Worm (Caenorhabditis elegans) whole organism, L4/young adult: Measurements from ENCODE around the gene mans-3.

ENCODE experiments used
- W03F9.2 ChIP-seq: fragments of 150-350 bp; optimal IDR thresholded peaks from 2 replicates; lab custom pipeline; 2014; ENCODE audit warnings: missing biosample characterization, missing genetic modification characterization
- dao-5 ChIP-seq: sonication (generic microtip); optimal IDR thresholded peaks from 2 replicates; lab custom pipeline; 2016; ENCODE audit warnings: missing genotype, missing genetic modification characterization, moderate library complexity, missing compliant biosample characterization
- him-1 ChIP-seq: sonication (generic microtip); optimal IDR thresholded peaks from 2 replicates; lab custom pipeline; 2016; ENCODE audit warnings: missing genotype, missing genetic modification reagents, missing genetic modification characterization, missing compliant biosample characterization

mans-3 gene

ce11 chrX:5165037-5165436, at the start of gene mans-3:
Gene mans-3, plus strand, starts transcription at chrX:5165395.
- TF ChIP-seq dao-5 (tag; lab: Kevin White, UChicago) (no peak), W03F9.2 (tag; lab: Kevin White, UChicago) (peak; percentile 90), him-1 (tag; lab: Kevin White, UChicago) (peak; percentile 64)

DNA sequence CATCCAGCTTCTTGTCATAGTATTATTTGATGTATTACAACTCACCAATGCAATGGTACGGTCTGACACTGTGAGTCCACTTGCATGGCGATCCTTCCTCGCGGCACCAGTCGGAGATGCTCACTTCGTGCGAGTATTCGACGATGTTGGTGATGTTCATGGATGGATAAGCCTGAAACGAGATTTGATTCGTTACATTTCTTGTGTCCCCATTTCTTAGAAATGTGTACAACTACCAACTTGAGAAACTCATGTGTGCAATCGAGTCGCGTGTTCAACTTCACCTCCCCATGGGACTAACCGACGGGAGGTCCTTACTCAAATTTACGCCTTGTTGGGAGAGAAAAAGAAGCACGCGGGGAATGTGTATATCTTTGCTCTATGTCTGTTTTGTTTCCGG, 49.7 kb upstream of the mans-3 start:
- TF ChIP-seq dao-5 (tag; lab: Kevin White, UChicago): no peak
- TF ChIP-seq him-1 (tag; lab: Kevin White, UChicago): no peak
- TF ChIP-seq W03F9.2 (tag; lab: Kevin White, UChicago): no peak

ce11 chrX:5116180-5116579, 49.0 kb upstream of the mans-3 start:
- TF ChIP-seq him-1 (tag; lab: Kevin White, UChicago) (no peak), W03F9.2 (tag; lab: Kevin White, UChicago) (no peak), dao-5 (tag; lab: Kevin White, UChicago) (no peak)

DNA sequence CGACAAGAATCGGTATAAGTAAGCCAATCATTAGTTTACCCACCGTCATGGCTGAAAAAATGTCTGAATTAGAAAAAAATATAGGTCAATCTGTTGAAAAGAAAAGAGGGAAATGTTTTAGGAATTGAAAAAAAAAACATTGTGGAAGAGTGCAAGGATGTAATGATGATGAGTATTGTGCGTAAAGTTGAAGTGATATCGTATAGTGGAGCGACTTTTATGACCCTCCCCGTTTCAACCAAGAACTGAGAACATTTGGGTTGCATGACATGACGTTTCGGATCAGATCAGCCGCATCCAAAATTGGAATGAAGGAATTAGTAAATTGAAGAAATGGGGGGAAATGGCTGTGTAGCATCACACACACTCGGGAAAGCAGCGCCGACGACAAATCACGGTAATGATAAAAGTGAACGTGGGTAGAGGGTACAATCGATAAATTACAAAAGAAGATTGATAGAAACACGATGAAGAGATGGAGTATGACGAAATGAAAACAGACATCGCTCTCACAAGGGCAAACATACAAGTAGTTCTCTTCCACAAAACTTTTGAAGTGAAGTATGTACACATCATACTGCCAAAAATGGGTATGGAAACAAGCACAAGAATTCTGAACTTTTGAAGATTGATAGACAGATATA, 48.3 kb upstream of the mans-3 start, which contains the start of gene apl-1:
Gene apl-1 (minus strand): TSS at position 51 of the 644 bp plus-strand sequence.
- TF ChIP-seq W03F9.2 (tag; lab: Kevin White, UChicago): no peak

DNA sequence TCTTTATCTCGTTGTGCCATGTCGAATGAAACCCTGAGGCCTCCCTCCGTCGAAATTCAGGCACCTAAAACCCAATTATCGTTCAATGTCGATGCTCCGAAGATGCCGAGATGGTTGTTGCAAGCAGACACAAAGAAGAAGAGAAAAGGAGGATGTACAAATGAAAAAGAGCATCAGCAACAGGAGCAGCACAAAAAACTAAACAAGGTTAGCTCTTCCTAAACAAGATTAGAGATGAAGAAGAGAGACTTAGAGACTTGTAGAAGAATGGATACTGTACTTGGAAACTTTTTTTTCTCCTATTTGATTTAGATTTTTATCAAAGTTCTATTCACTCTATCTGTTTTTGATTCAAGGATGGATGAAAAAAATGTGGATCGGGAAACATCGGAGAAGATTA, 47.6 kb upstream of the mans-3 start:
- TF ChIP-seq W03F9.2 (tag; lab: Kevin White, UChicago): no peak
- no peak for TF ChIP-seq him-1 (tag; lab: Kevin White, UChicago)
- no peak for TF ChIP-seq dao-5 (tag; lab: Kevin White, UChicago)

DNA sequence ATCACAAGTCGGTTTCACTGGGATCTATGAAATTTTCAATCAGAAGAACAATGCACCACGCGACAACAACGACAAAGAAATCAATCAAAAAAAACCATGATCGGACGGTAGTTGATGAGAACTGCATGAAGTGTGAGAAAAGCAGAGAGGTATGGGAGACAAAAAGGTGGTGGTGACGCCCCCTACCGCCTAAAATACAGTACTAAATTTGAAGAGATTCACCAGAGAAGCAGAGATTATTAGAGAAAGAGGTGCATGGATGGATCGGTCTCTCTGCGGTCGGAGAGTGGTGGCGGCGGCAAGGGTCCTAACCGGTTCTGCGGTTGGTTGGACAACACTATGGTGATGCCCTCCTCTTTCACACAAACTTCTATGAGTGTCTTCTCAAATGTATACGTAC, 45.9 kb upstream of the mans-3 start:
- TF ChIP-seq W03F9.2 (tag; lab: Kevin White, UChicago) (no peak), dao-5 (tag; lab: Kevin White, UChicago) (no peak), him-1 (tag; lab: Kevin White, UChicago) (no peak)

- no peak for TF ChIP-seq him-1 (tag; lab: Kevin White, UChicago)
- no peak for TF ChIP-seq dao-5 (tag; lab: Kevin White, UChicago)
- TF ChIP-seq W03F9.2 (tag; lab: Kevin White, UChicago): no peak
Measured at ce11 chrX:5119686-5120085, 45.5 kb upstream of the mans-3 start.

DNA sequence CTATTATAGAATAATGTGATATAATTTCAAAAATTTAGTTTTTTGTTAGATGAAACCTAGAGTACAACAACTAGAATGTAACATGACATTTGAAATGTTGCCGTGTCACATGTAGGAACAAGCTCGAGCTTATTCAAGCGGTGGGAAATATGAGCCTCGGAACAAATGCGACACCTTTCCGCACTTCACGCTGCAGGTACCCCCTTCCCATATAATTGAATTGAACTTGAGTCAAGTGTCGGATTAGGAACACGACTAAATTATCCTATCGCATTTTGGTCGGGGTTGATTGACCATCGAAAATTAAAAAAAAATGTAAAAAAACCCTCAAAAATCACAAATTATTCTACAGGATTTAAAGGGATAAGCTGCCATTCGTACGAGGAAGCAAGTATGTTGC, 45.0 kb upstream of the mans-3 start:
- TF ChIP-seq him-1 (tag; lab: Kevin White, UChicago) (no peak), dao-5 (tag; lab: Kevin White, UChicago) (no peak)

- no peak for TF ChIP-seq him-1 (tag; lab: Kevin White, UChicago)
- no peak for TF ChIP-seq dao-5 (tag; lab: Kevin White, UChicago)
- TF ChIP-seq W03F9.2 (tag; lab: Kevin White, UChicago): no peak
Measured at ce11 chrX:5120807-5121206, 44.4 kb upstream of the mans-3 start.

ce11 chrX:5121789-5122188, 43.4 kb upstream of the mans-3 start:
- TF ChIP-seq him-1 (tag; lab: Kevin White, UChicago) (peak; percentile 8), dao-5 (tag; lab: Kevin White, UChicago) (no peak), W03F9.2 (tag; lab: Kevin White, UChicago) (no peak)

- no peak for TF ChIP-seq dao-5 (tag; lab: Kevin White, UChicago)
- TF ChIP-seq him-1 (tag; lab: Kevin White, UChicago): no peak
- TF ChIP-seq W03F9.2 (tag; lab: Kevin White, UChicago): no peak
Measured at ce11 chrX:5122369-5122768, 42.8 kb upstream of the mans-3 start.

DNA sequence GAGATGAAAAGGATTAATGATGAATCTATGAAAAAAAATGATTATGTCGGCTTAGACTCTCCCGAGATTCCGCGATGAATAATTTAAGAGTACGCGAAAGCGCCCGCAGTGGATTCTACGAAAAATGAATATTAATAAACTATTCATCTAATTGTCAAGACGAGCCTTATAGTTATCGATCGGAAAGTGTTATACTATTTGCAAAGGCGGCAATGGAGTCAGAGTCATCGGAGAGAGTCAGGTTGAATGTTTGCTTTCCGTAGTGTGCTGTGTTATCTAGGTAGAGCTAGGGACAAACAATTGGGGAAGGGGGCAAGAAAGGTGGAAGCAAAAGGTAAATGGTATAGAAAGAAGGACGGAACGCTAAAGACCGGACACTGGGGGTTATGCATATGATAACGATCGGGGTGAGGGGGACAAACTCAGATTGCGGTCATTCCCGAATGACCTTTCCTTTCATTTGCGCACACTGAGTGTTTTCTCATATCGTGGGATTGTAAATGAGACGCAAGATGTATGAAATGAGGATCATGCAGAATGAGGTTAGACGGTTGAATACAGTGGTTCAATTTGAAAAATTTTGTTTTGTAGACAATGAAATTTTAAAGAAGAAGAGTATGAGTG, 42.3 kb upstream of the mans-3 start:
- TF ChIP-seq him-1 (tag; lab: Kevin White, UChicago): no peak

ce11 chrX:5124288-5124687, 40.9 kb upstream of the mans-3 start:
- no peak for TF ChIP-seq dao-5 (tag; lab: Kevin White, UChicago)

DNA sequence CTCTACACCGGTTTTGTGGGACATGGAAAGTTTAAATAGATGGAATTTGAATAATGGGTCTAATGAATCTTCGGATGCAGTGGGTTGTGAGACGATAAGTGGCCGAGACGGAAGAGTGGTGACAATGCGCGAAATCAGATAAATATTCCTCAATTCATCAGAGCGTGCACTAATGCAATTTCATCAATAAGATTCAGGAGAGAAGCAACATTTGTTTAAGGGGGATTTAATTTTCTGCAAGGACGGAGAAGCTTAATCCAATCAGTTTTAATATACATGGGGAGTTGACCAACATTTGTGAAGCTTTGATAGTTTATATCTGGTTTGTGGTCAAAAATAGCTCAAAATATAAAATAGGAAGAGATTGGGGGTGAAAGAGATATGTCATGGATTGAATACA, 35.7 kb upstream of the mans-3 start:
- no peak for TF ChIP-seq dao-5 (tag; lab: Kevin White, UChicago)
- no peak for TF ChIP-seq W03F9.2 (tag; lab: Kevin White, UChicago)
- TF ChIP-seq him-1 (tag; lab: Kevin White, UChicago): no peak
